Worm (Caenorhabditis elegans) whole organism, young adult: ENCODE measurements around the gene M01H9.3.
A peak's percentile ranks its signal among the peaks of the same experiment; 100 is the strongest.

Source experiments
- B0019.2 ChIP-seq: fragments of 200-800 bp; sonication (Bioruptor generic); conservative IDR thresholded peaks from 2 replicates; pipeline ENCODE4 v1.3.6; 2022; ENCODE audit warnings: missing genetic modification reagents, missing genetic modification characterization, missing compliant biosample characterization
- B0035.1 ChIP-seq: sonication (generic microtip); optimal IDR thresholded peaks from 2 replicates; lab custom pipeline; 2016; ENCODE audit warnings: missing genetic modification characterization, mild to moderate bottlenecking, missing compliant biosample characterization, missing genotype, missing genetic modification reagents
- C06A6.2 ChIP-seq: fragments of 200-800 bp; sonication (Bioruptor generic); conservative IDR thresholded peaks from 2 replicates; pipeline ENCODE4 v1.3.6; 2022; ENCODE audit warnings: missing genetic modification characterization, missing compliant biosample characterization
- F33H1.4 ChIP-seq: fragments of 200-800 bp; sonication (Bioruptor generic); IDR thresholded peaks from 2 replicates; pipeline ENCODE4 v1.3.6; 2022; ENCODE audit warnings: missing genetic modification reagents, missing genetic modification characterization, missing compliant biosample characterization
- F57C9.4 ChIP-seq: sonication (generic microtip); optimal IDR thresholded peaks from 2 replicates; lab custom pipeline; 2017; ENCODE audit warnings: mild to moderate bottlenecking, missing genetic modification characterization, missing compliant biosample characterization
- T26A5.8 ChIP-seq: sonication (generic microtip); optimal IDR thresholded peaks from 2 replicates; lab custom pipeline; 2016; ENCODE audit warnings: missing genetic modification characterization, missing compliant biosample characterization
- Y67H2A.10 ChIP-seq: fragments of 200-800 bp; sonication (Bioruptor generic); conservative IDR thresholded peaks from 2 replicates; pipeline ENCODE4 v1.3.6; 2022; ENCODE audit warnings: missing genetic modification reagents, missing genetic modification characterization, missing compliant biosample characterization
- Y79H2A.3 ChIP-seq: fragments of 200-800 bp; sonication (Bioruptor generic); conservative IDR thresholded peaks from 2 replicates; pipeline ENCODE4 v1.3.6; 2022; ENCODE audit warnings: missing genetic modification reagents, missing genetic modification characterization, missing compliant biosample characterization
- ZK185.1 ChIP-seq: sonication (generic microtip); optimal IDR thresholded peaks from 2 replicates; lab custom pipeline; 2016; ENCODE audit warnings: mild to moderate bottlenecking, missing genetic modification characterization, missing compliant biosample characterization; ENCODE audit not compliant: poor library complexity, severe bottlenecking
- athp-1 ChIP-seq: sonication (generic microtip); optimal IDR thresholded peaks from 2 replicates; lab custom pipeline; 2017; ENCODE audit warnings: mild to moderate bottlenecking, missing genetic modification characterization, missing compliant biosample characterization
- attf-6 ChIP-seq: fragments of 200-800 bp; sonication (Bioruptor generic); IDR thresholded peaks from 2 replicates; pipeline ENCODE4 v1.3.6; 2022; ENCODE audit warnings: missing genetic modification reagents, missing genetic modification characterization, missing compliant biosample characterization
- ccch-3 ChIP-seq: fragments of 200-800 bp; sonication (Bioruptor generic); optimal IDR thresholded peaks from 2 replicates; lab custom pipeline; 2018; ENCODE audit warnings: mild to moderate bottlenecking, missing genetic modification characterization, missing compliant biosample characterization
- cebp-2 ChIP-seq: fragments of 200-800 bp; sonication (Bioruptor generic); IDR thresholded peaks from 2 replicates; pipeline ENCODE4 v1.3.6; 2022; ENCODE audit warnings: missing genetic modification characterization, missing compliant biosample characterization
- ceh-27 ChIP-seq: fragments of 200-800 bp; sonication (Bioruptor generic); optimal IDR thresholded peaks from 2 replicates; lab custom pipeline; 2018; ENCODE audit warnings: mild to moderate bottlenecking, missing genetic modification characterization, moderate library complexity, missing compliant biosample characterization
- ceh-79 ChIP-seq: sonication (generic microtip); optimal IDR thresholded peaks from 2 replicates; lab custom pipeline; 2017; ENCODE audit warnings: mild to moderate bottlenecking, missing genetic modification characterization, missing compliant biosample characterization
- chd-7 ChIP-seq: sonication (generic microtip); optimal IDR thresholded peaks from 2 replicates; lab custom pipeline; 2016; ENCODE audit warnings: mild to moderate bottlenecking, missing genetic modification characterization, moderate library complexity, missing compliant biosample characterization
- die-1 ChIP-seq: sonication (generic microtip); optimal IDR thresholded peaks from 2 replicates; lab custom pipeline; 2016; ENCODE audit warnings: missing genotype, mild to moderate bottlenecking, missing genetic modification characterization, missing compliant biosample characterization
- egl-18 ChIP-seq: fragments of 200-800 bp; sonication (Bioruptor generic); IDR thresholded peaks from 2 replicates; pipeline ENCODE4 v1.3.6; 2022; ENCODE audit warnings: missing genetic modification reagents, missing genetic modification characterization, missing compliant biosample characterization
- ekl-4 ChIP-seq: fragments of 200-800 bp; sonication (Bioruptor generic); IDR thresholded peaks from 2 replicates; pipeline ENCODE4 v1.3.6; 2022; ENCODE audit warnings: missing genetic modification reagents, missing genetic modification characterization, missing compliant biosample characterization
- hmg-1.2 ChIP-seq: fragments of 200-800 bp; sonication (Bioruptor generic); IDR thresholded peaks from 2 replicates; pipeline ENCODE4 v1.3.6; 2022; ENCODE audit warnings: missing genetic modification reagents, missing genetic modification characterization, missing compliant biosample characterization
- hrde-1 ChIP-seq: sonication (generic microtip); optimal IDR thresholded peaks from 2 replicates; lab custom pipeline; 2016; ENCODE audit warnings: missing genetic modification characterization, mild to moderate bottlenecking, missing compliant biosample characterization, moderate library complexity, missing genotype, missing genetic modification reagents, borderline replicate concordance
- hsf-1 ChIP-seq: fragments of 200-800 bp; sonication (Bioruptor generic); IDR thresholded peaks from 2 replicates; pipeline ENCODE4 v1.3.6; 2022; ENCODE audit warnings: missing genetic modification reagents, missing genetic modification characterization, missing compliant biosample characterization
- let-607 ChIP-seq, 2 experiments: fragments of 200-800 bp in 1 of 2; sonication (Bioruptor generic) in 1 of 2; sonication (generic microtip) in 1 of 2; optimal IDR thresholded peaks; 2 replicates each; lab custom pipeline; 2016 to 2018; ENCODE audit warnings: mild to moderate bottlenecking in 2 of 2, missing compliant biosample characterization in 2 of 2, missing genetic modification characterization in 2 of 2, moderate library complexity in 2 of 2, missing genotype in 1 of 2
- lin-35 ChIP-seq, 3 experiments: fragments of 150-350 bp in 2 of 3; sonication (generic microtip) in 1 of 3; optimal IDR thresholded peaks; 2 replicates each; lab custom pipeline; 2014 to 2018; ENCODE audit warnings: missing biosample characterization in 3 of 3, missing genetic modification characterization in 3 of 3, missing genetic modification reagents in 3 of 3
- lin-40 ChIP-seq: sonication (generic microtip); optimal IDR thresholded peaks from 2 replicates; lab custom pipeline; 2016; ENCODE audit warnings: missing genetic modification characterization, mild to moderate bottlenecking, missing compliant biosample characterization, missing genotype, missing genetic modification reagents
- lsl-1 ChIP-seq: fragments of 200-800 bp; sonication (Bioruptor generic); optimal IDR thresholded peaks from 2 replicates; lab custom pipeline; 2018; ENCODE audit warnings: mild to moderate bottlenecking, missing genetic modification characterization, moderate library complexity, missing compliant biosample characterization
- madf-10 ChIP-seq: sonication (generic microtip); optimal IDR thresholded peaks from 2 replicates; lab custom pipeline; 2016; ENCODE audit warnings: mild to moderate bottlenecking, missing genetic modification characterization, missing compliant biosample characterization
- madf-6 ChIP-seq: fragments of 200-800 bp; sonication (Bioruptor generic); IDR thresholded peaks from 2 replicates; pipeline ENCODE4 v1.3.6; 2022; ENCODE audit warnings: missing genetic modification reagents, missing genetic modification characterization, missing compliant biosample characterization
- mcd-1 ChIP-seq: fragments of 200-800 bp; sonication (Bioruptor generic); IDR thresholded peaks from 2 replicates; pipeline ENCODE4 v1.3.6; 2022; ENCODE audit warnings: missing genetic modification reagents, missing genetic modification characterization, missing compliant biosample characterization
- nfya-2 ChIP-seq: fragments of 200-800 bp; sonication (Bioruptor generic); IDR thresholded peaks from 2 replicates; pipeline ENCODE4 v1.3.6; 2022; ENCODE audit warnings: missing genetic modification reagents, missing genetic modification characterization, missing compliant biosample characterization
- nfyb-1 ChIP-seq: fragments of 200-800 bp; sonication (Bioruptor generic); IDR thresholded peaks from 2 replicates; pipeline ENCODE4 v1.3.6; 2022; ENCODE audit warnings: missing genetic modification reagents, missing genetic modification characterization, missing compliant biosample characterization
- nhr-120 ChIP-seq: fragments of 200-800 bp; sonication (Bioruptor generic); IDR thresholded peaks from 2 replicates; pipeline ENCODE4 v1.3.6; 2022; ENCODE audit warnings: missing genetic modification characterization, missing compliant biosample characterization
- nhr-90 ChIP-seq: sonication (generic microtip); optimal IDR thresholded peaks from 2 replicates; lab custom pipeline; 2016; ENCODE audit warnings: missing genotype, mild to moderate bottlenecking, missing genetic modification characterization, missing compliant biosample characterization
- rcor-1 ChIP-seq: fragments of 200-800 bp; sonication (Bioruptor generic); IDR thresholded peaks from 2 replicates; pipeline ENCODE4 v1.3.6; 2022; ENCODE audit warnings: missing genetic modification reagents, missing genetic modification characterization, missing compliant biosample characterization
- repo-1 ChIP-seq: sonication (generic microtip); optimal IDR thresholded peaks from 2 replicates; lab custom pipeline; 2017; ENCODE audit warnings: mild to moderate bottlenecking, missing genetic modification characterization, missing compliant biosample characterization
- sdz-38 ChIP-seq: sonication (generic microtip); optimal IDR thresholded peaks from 2 replicates; lab custom pipeline; 2016; ENCODE audit warnings: missing genotype, missing genetic modification characterization, missing compliant biosample characterization
- sptf-2 ChIP-seq: fragments of 200-800 bp; sonication (Bioruptor generic); optimal IDR thresholded peaks from 2 replicates; lab custom pipeline; 2018; ENCODE audit warnings: mild to moderate bottlenecking, missing genetic modification characterization, missing compliant biosample characterization
- tlf-1 ChIP-seq: fragments of 200-800 bp; sonication (Bioruptor generic); optimal IDR thresholded peaks from 2 replicates; lab custom pipeline; 2018; ENCODE audit warnings: mild to moderate bottlenecking, missing genetic modification characterization, missing compliant biosample characterization
- unc-130 ChIP-seq: sonication (generic microtip); optimal IDR thresholded peaks from 2 replicates; lab custom pipeline; 2016; ENCODE audit warnings: missing genetic modification reagents, missing genetic modification characterization, missing compliant biosample characterization

Gene M01H9.3

DNA sequence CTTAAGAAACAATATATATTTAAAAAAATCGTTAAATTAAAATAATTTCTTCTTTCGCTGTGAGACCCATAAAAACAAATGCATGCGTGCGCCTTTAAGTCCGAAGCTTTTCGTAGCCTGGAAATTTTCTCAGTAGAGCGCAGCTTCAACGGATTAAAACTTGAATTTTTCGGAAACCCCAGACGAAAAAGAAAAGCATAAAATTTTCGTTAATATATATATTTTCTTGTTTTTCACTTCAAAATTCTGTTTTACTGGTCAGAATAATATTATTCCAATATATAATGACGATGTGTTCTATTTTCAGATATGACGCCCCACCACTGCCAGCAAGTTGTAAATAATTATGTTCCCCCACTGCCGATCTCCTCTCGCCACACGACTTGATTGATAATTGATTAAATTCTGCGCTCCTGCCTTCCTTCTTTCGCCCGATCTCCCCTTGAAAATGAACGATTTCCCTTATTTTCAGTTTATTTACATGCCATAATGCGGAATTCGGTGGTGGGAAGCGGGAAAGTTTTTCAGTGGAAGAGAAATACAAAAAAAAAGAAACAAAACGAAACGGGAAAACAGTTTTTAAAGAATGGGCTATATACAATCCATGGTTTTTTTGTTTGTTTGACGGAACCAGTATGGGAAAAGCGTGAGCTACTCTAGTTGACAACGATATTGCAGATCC lies 8.7 kb downstream of the M01H9.3 start (continued):
- TF ChIP-seq repo-1 (tag; lab: Kevin White, UChicago) = peak; percentile 95
- peak; percentile 65 for TF ChIP-seq nhr-90 (tag; lab: Kevin White, UChicago)
- TF ChIP-seq rcor-1 (GFP tag; lab: Robert Waterston, UW) = peak; percentile 12; the same call in 1 of the 2 replicates

DNA sequence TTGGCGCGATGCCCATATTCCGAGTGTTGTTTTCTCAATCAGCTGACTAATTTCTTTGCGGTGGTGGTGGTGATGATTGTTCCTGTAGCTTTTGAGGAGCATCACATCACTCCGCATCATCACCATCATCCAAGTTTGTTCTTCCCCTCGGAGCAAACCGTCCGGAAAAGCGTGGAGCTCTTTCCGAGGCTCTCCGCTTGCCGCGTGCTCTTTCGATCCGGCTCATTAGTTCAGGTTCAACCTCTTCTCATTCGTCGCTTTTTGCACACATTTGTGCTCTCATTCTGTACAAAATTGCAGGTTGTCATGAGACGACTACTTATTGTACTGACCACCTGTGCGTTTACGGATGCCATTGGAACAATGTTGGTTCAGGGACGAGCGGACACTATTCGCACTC lies 11.7 kb downstream of the M01H9.3 start, which contains the start of gene M01H9.5:
Gene M01H9.5, plus strand, starts transcription at position 301 of the 400 bp plus-strand sequence.
- TF ChIP-seq chd-7 (tag; lab: Kevin White, UChicago) (no peak), Y79H2A.3 (GFP tag; lab: Robert Waterston, UW) (no peak), athp-1 (tag; lab: Kevin White, UChicago) (no peak), ccch-3 (GFP tag; lab: Kevin White, UChicago) (no peak), sptf-2 (GFP tag; lab: Kevin White, UChicago) (no peak), cebp-2 (GFP tag; lab: Robert Waterston, UW) (no peak), T26A5.8 (tag; lab: Kevin White, UChicago) (no peak), die-1 (tag; lab: Kevin White, UChicago) (no peak), lsl-1 (GFP tag; lab: Kevin White, UChicago) (no peak), lin-35 (GFP tag; optimal IDR thresholded peaks at IDR 0.05; lab: Kevin White, UChicago) (no peak), nfya-2 (no peak), hrde-1 (tag; lab: Kevin White, UChicago) (no peak), B0035.1 (tag; lab: Kevin White, UChicago) (no peak), ceh-27 (GFP tag; lab: Kevin White, UChicago) (no peak), unc-130 (no peak), ekl-4 (GFP tag; lab: Robert Waterston, UW) (no peak), C06A6.2 (no peak), ceh-79 (tag; lab: Kevin White, UChicago) (no peak), Y67H2A.10 (GFP tag; lab: Robert Waterston, UW) (no peak), let-607 (tag; optimal IDR thresholded peaks at IDR 0.05; lab: Kevin White, UChicago) (no peak)

DNA sequence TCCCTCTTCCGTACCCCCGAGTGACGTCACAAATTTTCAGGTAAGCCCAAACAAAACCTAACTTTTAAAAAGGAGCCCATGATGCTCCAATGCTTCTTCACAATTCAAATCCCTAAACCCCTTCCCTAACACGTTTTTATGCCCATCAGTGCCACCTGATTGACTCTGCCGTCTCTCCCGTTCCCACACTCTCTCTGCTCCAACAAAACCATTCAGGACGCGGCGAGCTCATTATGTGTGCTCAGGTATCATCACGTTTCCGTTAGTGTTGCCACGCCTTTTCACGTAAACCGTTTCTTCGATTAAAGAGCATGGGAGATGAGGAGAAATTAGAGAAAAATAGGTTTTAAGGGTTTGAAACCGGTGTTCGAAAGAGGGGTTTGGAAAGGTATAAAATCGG lies 13.7 kb downstream of the M01H9.3 start, which contains the start of gene M01H9.2:
Gene M01H9.2, minus strand, starts transcription at position 101 of the 400 bp plus-strand sequence.
- TF ChIP-seq hmg-1.2 (GFP tag; lab: Robert Waterston, UW) (peak; percentile 39; the same call in 1 of the 2 replicates), madf-6 (GFP tag; lab: Robert Waterston, UW) (no peak)

DNA sequence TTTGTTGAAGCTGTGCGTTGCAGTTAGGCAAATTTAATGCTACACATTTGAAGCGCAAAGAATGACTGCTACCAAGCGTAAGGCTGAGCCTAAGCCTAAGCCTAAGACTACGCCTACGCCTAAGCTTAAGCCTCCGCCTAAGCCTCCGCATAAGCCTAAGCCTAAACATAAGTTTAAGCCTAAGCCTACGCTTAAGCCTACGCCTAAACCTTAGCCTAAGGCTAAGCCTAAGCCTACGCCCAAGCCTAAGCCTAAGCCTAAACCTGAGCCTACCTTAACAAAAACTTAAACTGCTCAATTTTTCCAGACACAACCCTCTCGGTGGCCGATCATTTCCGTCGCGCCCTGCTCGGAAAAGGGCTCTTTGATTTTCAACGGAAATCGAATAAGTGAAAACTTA lies 17.5 kb downstream of the M01H9.3 start:
- TF ChIP-seq egl-18 (GFP tag; lab: Robert Waterston, UW) (0 out of 2 replicates have a peak, but pooled peaks have one; percentile 60), nfyb-1 (GFP tag; lab: Robert Waterston, UW) (0 out of 2 replicates have a peak, but pooled peaks have one; percentile 41), tlf-1 (GFP tag; lab: Kevin White, UChicago) (no peak), nfya-2 (no peak)
- TF ChIP-seq, all 124 proteins: peak for 2

DNA sequence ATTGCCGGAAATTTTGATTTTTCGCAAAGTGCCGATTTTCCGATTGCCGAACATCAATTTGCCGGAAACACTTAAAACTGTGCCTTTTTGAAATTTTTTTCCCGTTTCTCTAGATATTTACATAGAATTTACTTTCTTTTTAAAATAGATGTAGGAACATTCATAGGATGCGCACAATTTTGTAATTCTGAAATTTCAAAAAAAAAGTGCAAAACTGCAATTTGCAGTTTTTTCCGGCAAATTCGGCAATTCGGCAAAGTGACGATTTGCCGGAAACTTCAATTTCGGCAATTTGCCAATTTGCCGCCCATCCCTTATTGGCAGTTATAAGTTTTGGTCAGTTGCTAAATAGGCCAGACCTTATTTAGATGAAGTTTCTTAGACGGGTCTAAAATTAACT lies 20.2 kb downstream of the M01H9.3 start:
- TF ChIP-seq repo-1 (tag; lab: Kevin White, UChicago) = no peak
- no peak for TF ChIP-seq nhr-120 (GFP tag; lab: Robert Waterston, UW)
- TF ChIP-seq T26A5.8 (tag; lab: Kevin White, UChicago) = no peak
- no peak for TF ChIP-seq attf-6 (GFP tag; lab: Robert Waterston, UW)
- no peak for TF ChIP-seq sdz-38 (tag; lab: Kevin White, UChicago)
- TF ChIP-seq B0019.2 (GFP tag; lab: Robert Waterston, UW) = no peak
- TF ChIP-seq lsl-1 (GFP tag; lab: Kevin White, UChicago) = no peak
- no peak for TF ChIP-seq mcd-1
- TF ChIP-seq chd-7 (tag; lab: Kevin White, UChicago) = no peak
- no peak for TF ChIP-seq F57C9.4 (tag; lab: Kevin White, UChicago)
- TF ChIP-seq ZK185.1 (tag; lab: Kevin White, UChicago) = no peak
- TF ChIP-seq cebp-2 (GFP tag; lab: Robert Waterston, UW) = no peak
- TF ChIP-seq lin-40 (tag; lab: Kevin White, UChicago) = no peak
- no peak for TF ChIP-seq madf-10 (tag; lab: Kevin White, UChicago)
- TF ChIP-seq F33H1.4 (GFP tag; lab: Robert Waterston, UW) = no peak
- no peak for TF ChIP-seq hsf-1 (GFP tag; lab: Robert Waterston, UW)
- TF ChIP-seq Y79H2A.3 (GFP tag; lab: Robert Waterston, UW) = no peak
